Worm (Caenorhabditis elegans): Measurements from ENCODE around the gene fat-3.
A peak's percentile ranks its signal among the peaks of the same experiment; 100 is the strongest.

fat-3 gene

DNA sequence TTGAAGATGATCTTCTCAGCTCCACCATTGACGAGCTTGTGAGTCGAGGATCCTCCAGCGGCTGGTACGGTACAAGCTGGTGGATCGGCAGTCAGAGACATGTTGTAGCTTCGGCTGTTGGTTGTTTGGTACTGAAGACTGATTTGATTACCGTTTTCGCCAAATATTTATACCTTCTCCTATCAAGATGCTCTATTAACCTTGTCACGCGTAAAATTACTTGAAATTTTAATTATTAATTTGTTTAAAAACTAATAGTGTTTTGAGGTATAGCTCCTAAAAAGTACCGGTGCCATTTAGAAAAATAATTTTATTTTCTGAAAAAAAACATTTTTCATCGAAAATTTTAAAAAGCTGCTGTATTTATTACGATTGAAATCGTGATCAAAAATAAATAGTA, 48.1 kb downstream of the fat-3 start, which contains the start of gene ssp-10:
Gene ssp-10, minus strand, starts transcription at position 101 of the 400 bp plus-strand sequence.
- TF ChIP-seq ceh-100 (GFP tag; IDR thresholded peaks at IDR 0.05) (no peak), mxl-1 (tag; optimal IDR thresholded peaks at IDR 0.05) (no peak), chd-7 (tag; optimal IDR thresholded peaks at IDR 0.05) (no peak), egrh-3 (GFP tag; IDR thresholded peaks at IDR 0.05) (no peak), nhr-80 (tag; optimal IDR thresholded peaks at IDR 0.05) (no peak), ztf-26 (tag; optimal IDR thresholded peaks at IDR 0.05) (no peak), F55B11.4 (tag; optimal IDR thresholded peaks at IDR 0.05; ENCODE audit: borderline replicate concordance, insufficient read depth) (no peak)

DNA sequence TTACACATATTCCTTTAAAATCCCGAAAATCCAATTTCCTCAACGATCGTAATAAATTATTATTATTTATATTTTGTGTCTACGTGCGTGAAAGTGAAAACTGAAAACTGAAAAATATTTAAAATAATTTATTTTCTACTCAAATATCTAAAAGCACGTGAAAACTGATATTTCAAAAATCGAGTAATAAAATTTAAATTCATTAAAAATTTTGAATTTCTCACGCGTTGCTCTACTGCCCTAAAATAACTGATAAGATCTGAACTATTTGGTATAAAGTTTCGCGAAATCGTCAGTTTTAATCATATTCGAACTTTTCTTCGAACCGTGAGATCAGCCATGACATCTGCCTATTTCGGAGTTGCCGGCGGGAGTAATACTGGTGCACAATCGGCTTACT, 49.4 kb downstream of the fat-3 start, which contains the start of gene ssq-1:
Gene ssq-1, plus strand, starts transcription at position 301 of the 400 bp plus-strand sequence.
- TF ChIP-seq nhr-90 (tag; optimal IDR thresholded peaks at IDR 0.05) (no peak), nhr-120 (GFP tag; IDR thresholded peaks at IDR 0.05) (no peak), snpc-1.3 (tag; optimal IDR thresholded peaks at IDR 0.05; ENCODE audit: insufficient read depth) (no peak), mcd-1 (GFP tag; IDR thresholded peaks at IDR 0.05) (no peak), egl-44 (GFP tag; IDR thresholded peaks at IDR 0.05) (no peak), Y53F4B.3 (GFP tag; IDR thresholded peaks at IDR 0.05) (no peak), aptf-2 (GFP tag; conservative IDR thresholded peaks at IDR 0.05) (no peak), hmg-20 (GFP tag; IDR thresholded peaks at IDR 0.05) (no peak), ceh-27 (GFP tag; optimal IDR thresholded peaks at IDR 0.05) (no peak), ceh-100 (GFP tag; IDR thresholded peaks at IDR 0.05) (no peak), ztf-22 (GFP tag; optimal IDR thresholded peaks at IDR 0.05) (no peak), snpc-3.4 (tag; optimal IDR thresholded peaks at IDR 0.05) (no peak), hlh-26 (GFP tag; conservative IDR thresholded peaks at IDR 0.05) (no peak), bed-1 (GFP tag; IDR thresholded peaks at IDR 0.05) (no peak)

DNA sequence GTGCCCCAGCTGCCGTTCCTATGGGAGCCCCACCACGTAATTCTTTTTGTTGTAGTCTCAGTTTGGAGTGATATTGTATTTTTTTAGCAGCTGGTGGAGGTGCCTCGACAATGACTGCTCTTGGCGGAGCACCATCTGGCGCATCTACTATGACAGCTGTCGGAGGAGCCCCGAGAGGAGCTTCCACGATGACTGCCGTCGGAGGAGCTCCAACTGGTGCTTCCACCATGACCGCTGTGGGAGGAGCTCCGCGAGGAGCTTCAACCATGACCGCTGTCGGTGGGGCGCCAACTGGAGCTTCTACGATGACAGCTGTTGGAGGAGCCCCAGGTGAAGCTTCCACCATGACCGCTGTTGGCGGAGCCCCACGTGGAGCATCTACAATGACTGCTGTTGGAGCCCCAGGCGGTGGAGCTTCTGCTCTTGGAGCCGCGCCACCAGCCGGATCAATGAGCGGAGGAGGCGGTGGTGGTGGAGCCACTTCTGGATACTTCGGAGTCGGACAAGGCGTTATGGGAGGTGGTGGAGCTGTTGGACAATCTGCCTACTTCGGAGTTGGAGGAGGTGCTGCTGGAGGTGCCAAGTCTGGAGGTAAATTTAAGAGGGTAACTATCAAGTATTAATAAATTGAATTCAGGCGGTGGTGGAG, 50.1 kb downstream of the fat-3 start:
- TF ChIP-seq zfh-2 (GFP tag; conservative IDR thresholded peaks at IDR 0.05) (peak; percentile 76), dpl-1 (GFP tag; optimal IDR thresholded peaks at IDR 0.05) (no peak), zim-3 (tag; optimal IDR thresholded peaks at IDR 0.05) (no peak), nhr-120 (GFP tag; IDR thresholded peaks at IDR 0.05) (0 out of 2 replicates have a peak, but pooled peaks have one; percentile 9), madf-8 (GFP tag; conservative IDR thresholded peaks at IDR 0.05) (no peak), nhr-90 (tag; optimal IDR thresholded peaks at IDR 0.05) (no peak), ztf-25 (GFP tag; IDR thresholded peaks at IDR 0.05) (no peak), hlh-26 (GFP tag; conservative IDR thresholded peaks at IDR 0.05) (0 out of 2 replicates have a peak, but pooled peaks have one; percentile 24), mcd-1 (GFP tag; IDR thresholded peaks at IDR 0.05) (0 out of 2 replicates have a peak, but pooled peaks have one; percentile 5), C06A6.2 (GFP tag; conservative IDR thresholded peaks at IDR 0.05) (no peak), efl-1 (GFP tag; optimal IDR thresholded peaks at IDR 0.05) (no peak), chd-7 (tag; optimal IDR thresholded peaks at IDR 0.05) (no peak), ztf-3 (GFP tag; optimal IDR thresholded peaks at IDR 0.05) (no peak), ceh-100 (GFP tag; IDR thresholded peaks at IDR 0.05) (no peak), T07F8.4 (tag; optimal IDR thresholded peaks at IDR 0.05) (no peak), madf-3 (GFP tag; IDR thresholded peaks at IDR 0.05) (0 out of 2 replicates have a peak, but pooled peaks have one; percentile 2), Y56A3A.18 (GFP tag; IDR thresholded peaks at IDR 0.05) (0 out of 2 replicates have a peak, but pooled peaks have one; percentile 20), hrde-1 (tag; optimal IDR thresholded peaks at IDR 0.05; ENCODE audit: borderline replicate concordance) (no peak), ceh-79 (tag; optimal IDR thresholded peaks at IDR 0.05) (no peak), egrh-3 (GFP tag; IDR thresholded peaks at IDR 0.05) (peak; percentile 73), rec-8 (tag; optimal IDR thresholded peaks at IDR 0.05) (no peak)
